ENCODE assay signal across 1 fruit fly cellular context in genomic region chr3L:20361389-20361788, dm6.
TF ChIP-seq lines count a peak whose summit lies in the region.

Gene Prim2, minus strand, starts transcription at chr3L:20361585.

TF ChIP-seq in whole organism, embryonic, 481 proteins besides CTCF, POLR2A, EP300 and RAD21 (continued from another document):
- TF ChIP-seq CG17912 (GFP tag; optimal IDR thresholded peaks at IDR 0.05; lab: Kevin White, UChicago) (no peak), twi (tag; optimal IDR thresholded peaks at IDR 0.05; lab: Kevin White, UChicago) (no peak), Eip74EF (GFP tag; optimal IDR thresholded peaks at IDR 0.05; lab: Kevin White, UChicago) (no peak), Lhr (GFP tag; optimal IDR thresholded peaks at IDR 0.05; lab: Kevin White, UChicago) (no peak), CG1233 (GFP tag; optimal IDR thresholded peaks at IDR 0.05; lab: Kevin White, UChicago) (no peak), CG32532 (GFP tag; IDR thresholded peaks at IDR 0.05; lab: Robert Waterston, UW) (no peak), phol (tag; optimal IDR thresholded peaks at IDR 0.05; lab: Kevin White, UChicago) (no peak), CG34224 (GFP tag; IDR thresholded peaks at IDR 0.05; lab: Robert Waterston, UW; ENCODE audit: partially characterized antibody) (peak; percentile 69), Myb (GFP tag; optimal IDR thresholded peaks at IDR 0.05; lab: Kevin White, UChicago) (peak; percentile 93), E2f2 (GFP tag; IDR thresholded peaks at IDR 0.05; lab: Robert Waterston, UW) (peak; percentile 90), CG15011 (GFP tag; optimal IDR thresholded peaks at IDR 0.05; lab: Kevin White, UChicago) (no peak), cas (GFP tag; IDR thresholded peaks at IDR 0.05; lab: Robert Waterston, UW) (no peak), CG10654 (GFP tag; optimal IDR thresholded peaks at IDR 0.05; lab: Kevin White, UChicago) (no peak), Dll (GFP tag; IDR thresholded peaks at IDR 0.05; lab: Robert Waterston, UW; ENCODE audit: partially characterized antibody) (peak; percentile 73), Six4 (GFP tag; optimal IDR thresholded peaks at IDR 0.05; lab: Kevin White, UChicago) (no peak), hbn (GFP tag; IDR thresholded peaks at IDR 0.05; lab: Robert Waterston, UW; ENCODE audit: partially characterized antibody) (peak; percentile 54), prd (optimal IDR thresholded peaks at IDR 0.05; lab: Kevin White, UChicago) (no peak), prd (GFP tag; IDR thresholded peaks at IDR 0.05; lab: Robert Waterston, UW) (no peak), gsb-n (tag; optimal IDR thresholded peaks at IDR 0.05; lab: Kevin White, UChicago) (no peak), pita (GFP tag; optimal IDR thresholded peaks at IDR 0.05; lab: Kevin White, UChicago) (no peak), Nf-YB (GFP tag; optimal IDR thresholded peaks at IDR 0.05; lab: Kevin White, UChicago) (no peak), pzg (GFP tag; optimal IDR thresholded peaks at IDR 0.05; lab: Kevin White, UChicago) (peak; percentile 58), nerfin-1 (tag; optimal IDR thresholded peaks at IDR 0.05; lab: Kevin White, UChicago) (no peak), CG10267 (tag; optimal IDR thresholded peaks at IDR 0.05; lab: Kevin White, UChicago) (peak; percentile 21), tgo (GFP tag; IDR thresholded peaks at IDR 0.05; lab: Robert Waterston, UW) (no peak), seq (GFP tag; IDR thresholded peaks at IDR 0.05; lab: Robert Waterston, UW) (no peak), Opbp (GFP tag; IDR thresholded peaks at IDR 0.05; lab: Robert Waterston, UW; ENCODE audit: partially characterized antibody) (peak; percentile 75; the same call in 2 of the 3 replicates), croc (GFP tag; conservative IDR thresholded peaks at IDR 0.05; lab: Robert Waterston, UW) (no peak), ewg (GFP tag; optimal IDR thresholded peaks at IDR 0.05; lab: Kevin White, UChicago) (peak; percentile 78), en (GFP tag; optimal IDR thresholded peaks at IDR 0.05; lab: Kevin White, UChicago) (no peak), ato (GFP tag; IDR thresholded peaks at IDR 0.05; lab: Robert Waterston, UW; ENCODE audit: partially characterized antibody) (peak; percentile 39; the same call in 1 of the 2 replicates), D19B (GFP tag; optimal IDR thresholded peaks at IDR 0.05; lab: Kevin White, UChicago) (no peak), Hmx (GFP tag; optimal IDR thresholded peaks at IDR 0.05; lab: Kevin White, UChicago) (no peak), ranshi (GFP tag; IDR thresholded peaks at IDR 0.05; lab: Robert Waterston, UW) (no peak), crp (GFP tag; optimal IDR thresholded peaks at IDR 0.05; lab: Kevin White, UChicago) (peak; percentile 62 to 91), CG17186 (GFP tag; optimal IDR thresholded peaks at IDR 0.05; lab: Kevin White, UChicago) (peak; percentile 39), Sry-δ (GFP tag; optimal IDR thresholded peaks at IDR 0.05; lab: Kevin White, UChicago) (peak; percentile 88), gem (tag; optimal IDR thresholded peaks at IDR 0.05; lab: Kevin White, UChicago) (no peak), pum (GFP tag; optimal IDR thresholded peaks at IDR 0.05; lab: Kevin White, UChicago) (no peak), CG7963 (GFP tag; IDR thresholded peaks at IDR 0.05; lab: Robert Waterston, UW; ENCODE audit: partially characterized antibody) (no peak), Sox100B (GFP tag; optimal IDR thresholded peaks at IDR 0.05; lab: Kevin White, UChicago) (no peak), Dref (GFP tag; IDR thresholded peaks at IDR 0.05; lab: Robert Waterston, UW) (peak; percentile 75), Scr (GFP tag; IDR thresholded peaks at IDR 0.05; lab: Robert Waterston, UW; ENCODE audit: partially characterized antibody) (peak; percentile 70), ind (GFP tag; optimal IDR thresholded peaks at IDR 0.05; lab: Kevin White, UChicago) (no peak), fd96Cb (tag; optimal IDR thresholded peaks at IDR 0.05; lab: Kevin White, UChicago) (no peak), tna (GFP tag; IDR thresholded peaks at IDR 0.05; lab: Robert Waterston, UW; ENCODE audit: partially characterized antibody) (peak; percentile 43; the same call in 1 of the 2 replicates), Sin3A (optimal IDR thresholded peaks at IDR 0.05; lab: Kevin White, UChicago) (peak; percentile 16), trem (tag; optimal IDR thresholded peaks at IDR 0.05; lab: Kevin White, UChicago) (peak; percentile 81), Dip3 (GFP tag; optimal IDR thresholded peaks at IDR 0.05; lab: Kevin White, UChicago) (no peak), Ravus (GFP tag; IDR thresholded peaks at IDR 0.05; lab: Robert Waterston, UW) (no peak), Camta (GFP tag; optimal IDR thresholded peaks at IDR 0.05; lab: Kevin White, UChicago) (no peak), Optix (GFP tag; IDR thresholded peaks at IDR 0.05; lab: Robert Waterston, UW) (no peak), CG6791 (GFP tag; IDR thresholded peaks at IDR 0.05; lab: Robert Waterston, UW; ENCODE audit: partially characterized antibody) (peak; percentile 69), jing (GFP tag; optimal IDR thresholded peaks at IDR 0.05; lab: Kevin White, UChicago) (no peak), CG11504 (tag; optimal IDR thresholded peaks at IDR 0.05; lab: Kevin White, UChicago) (no peak), CG42726 (GFP tag; IDR thresholded peaks at IDR 0.05; lab: Robert Waterston, UW; ENCODE audit: partially characterized antibody) (peak; percentile 52; the same call in 1 of the 2 replicates), pnt (GFP tag; optimal IDR thresholded peaks at IDR 0.05; lab: Kevin White, UChicago) (no peak), abd-A (tag; optimal IDR thresholded peaks at IDR 0.05; lab: Kevin White, UChicago) (no peak), unc-4 (GFP tag; IDR thresholded peaks at IDR 0.05; lab: Robert Waterston, UW; ENCODE audit: partially characterized antibody) (peak; percentile 72), CG10462 (GFP tag; optimal IDR thresholded peaks at IDR 0.05; lab: Kevin White, UChicago) (no peak), inv (GFP tag; IDR thresholded peaks at IDR 0.05; lab: Robert Waterston, UW; ENCODE audit: partially characterized antibody) (peak; percentile 13; the same call in 1 of the 2 replicates), Med (GFP tag; lab: Kevin White, UChicago) (no peak), zen2 (GFP tag; IDR thresholded peaks at IDR 0.05; lab: Robert Waterston, UW; ENCODE audit: partially characterized antibody) (peak; percentile 61; the same call in 2 of the 3 replicates), Dad (GFP tag; optimal IDR thresholded peaks at IDR 0.05; lab: Kevin White, UChicago) (no peak), CG6813 (GFP tag; optimal IDR thresholded peaks at IDR 0.05; lab: Kevin White, UChicago) (no peak), MBD-R2 (GFP tag; IDR thresholded peaks at IDR 0.05; lab: Robert Waterston, UW) (peak; percentile 85), E2f1 (GFP tag; IDR thresholded peaks at IDR 0.05; lab: Robert Waterston, UW) (peak; percentile 87), Xbp1 (GFP tag; optimal IDR thresholded peaks at IDR 0.05; lab: Kevin White, UChicago) (no peak), gsb (GFP tag; IDR thresholded peaks at IDR 0.05; lab: Robert Waterston, UW) (no peak), maf-S (GFP tag; optimal IDR thresholded peaks at IDR 0.05; lab: Kevin White, UChicago) (no peak), klu (GFP tag; IDR thresholded peaks at IDR 0.05; lab: Robert Waterston, UW) (no peak), CG15514 (GFP tag; optimal IDR thresholded peaks at IDR 0.05; lab: Kevin White, UChicago) (peak; percentile 18), BEAF-32 (GFP tag; optimal IDR thresholded peaks at IDR 0.05; lab: Kevin White, UChicago) (peak; percentile 72), CG13287 (GFP tag; IDR thresholded peaks at IDR 0.05; lab: Robert Waterston, UW; ENCODE audit: partially characterized antibody) (peak; percentile 79), CG18262 (tag; optimal IDR thresholded peaks at IDR 0.05; lab: Kevin White, UChicago) (no peak), Chrac-16 (GFP tag; optimal IDR thresholded peaks at IDR 0.05; lab: Kevin White, UChicago) (no peak), Mad (GFP tag; optimal IDR thresholded peaks at IDR 0.05; lab: Kevin White, UChicago) (no peak), row (GFP tag; IDR thresholded peaks at IDR 0.05; lab: Robert Waterston, UW) (peak; percentile 20; the same call in 1 of the 3 replicates), Nf-YC (tag; optimal IDR thresholded peaks at IDR 0.05; lab: Kevin White, UChicago) (no peak), CG31224 (GFP tag; IDR thresholded peaks at IDR 0.05; lab: Robert Waterston, UW) (no peak), Doc2 (GFP tag; IDR thresholded peaks at IDR 0.05; lab: Robert Waterston, UW) (no peak), chn (GFP tag; optimal IDR thresholded peaks at IDR 0.05; lab: Kevin White, UChicago) (no peak), lbe (GFP tag; optimal IDR thresholded peaks at IDR 0.05; lab: Kevin White, UChicago) (no peak), CG4707 (GFP tag; optimal IDR thresholded peaks at IDR 0.05; lab: Kevin White, UChicago) (no peak), eve (GFP tag; optimal IDR thresholded peaks at IDR 0.05; lab: Kevin White, UChicago) (no peak), cg (GFP tag; optimal IDR thresholded peaks at IDR 0.05; lab: Kevin White, UChicago) (no peak), Nf-YA (GFP tag; IDR thresholded peaks at IDR 0.05; lab: Robert Waterston, UW) (no peak), Jarid2 (GFP tag; optimal IDR thresholded peaks at IDR 0.05; lab: Kevin White, UChicago) (no peak)
